Fruit fly (Drosophila melanogaster): ENCODE data around the gene Polr3C.

The Polr3C gene

DNA sequence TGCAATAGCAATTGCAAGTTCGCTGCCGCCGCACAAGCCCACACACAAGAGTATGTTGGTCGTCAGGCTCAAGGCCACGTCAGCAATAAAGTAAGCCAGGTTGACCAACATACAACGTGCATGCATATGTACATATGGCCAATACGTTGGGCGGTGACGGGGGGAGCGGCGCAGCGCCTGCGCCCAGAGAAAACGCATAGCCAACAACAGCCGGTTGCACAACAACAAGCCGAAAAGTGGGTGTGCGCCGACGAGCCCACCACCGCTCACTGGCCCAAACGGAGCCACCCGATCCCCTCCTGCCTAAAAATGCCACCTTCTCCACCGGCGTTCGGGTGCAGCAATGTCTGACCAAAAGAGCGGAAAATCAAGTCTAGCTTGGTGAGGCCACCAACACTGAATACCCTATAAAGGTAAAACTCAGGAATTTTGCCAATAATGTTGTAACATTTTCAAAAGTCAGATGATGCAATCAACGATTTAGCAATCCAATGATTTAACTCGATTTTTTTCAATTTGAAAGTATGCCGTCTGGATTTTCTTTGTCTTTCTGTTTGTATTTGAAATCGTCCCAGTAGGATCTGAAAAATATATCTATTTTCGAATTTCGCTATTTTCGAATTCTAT is 8.2 kb upstream of the Polr3C start, which contains the start of gene CG5509 (continued):
- TF ChIP-seq sna (GFP tag; IDR thresholded peaks at IDR 0.05; ENCODE audit: partially characterized antibody) (no peak), HLH3B (GFP tag; IDR thresholded peaks at IDR 0.05) (no peak), HLH54F (GFP tag; optimal IDR thresholded peaks at IDR 0.05) (no peak), CG1603 (tag; optimal IDR thresholded peaks at IDR 0.05) (no peak), CG4360 (GFP tag; IDR thresholded peaks at IDR 0.05) (peak; percentile 60), CG9437 (GFP tag; optimal IDR thresholded peaks at IDR 0.05) (no peak), CG16813 (GFP tag; IDR thresholded peaks at IDR 0.05; ENCODE audit: partially characterized antibody) (no peak), TFAM (GFP tag; optimal IDR thresholded peaks at IDR 0.05) (no peak), tna (GFP tag; IDR thresholded peaks at IDR 0.05; ENCODE audit: partially characterized antibody) (0 out of 2 replicates have a peak, but pooled peaks have one; percentile 34), CG8478 (optimal IDR thresholded peaks at IDR 0.05) (peak; percentile 43), Xbp1 (GFP tag; optimal IDR thresholded peaks at IDR 0.05) (peak; percentile 4), CG34422 (GFP tag; IDR thresholded peaks at IDR 0.05) (peak; percentile 33; the same call in 1 of the 3 replicates), CG2712 (tag; optimal IDR thresholded peaks at IDR 0.05) (no peak), ttk (GFP tag; IDR thresholded peaks at IDR 0.05) (no peak), vvl (GFP tag; IDR thresholded peaks at IDR 0.05) (no peak), sd (tag; optimal IDR thresholded peaks at IDR 0.05) (peak; percentile 26), maf-S (GFP tag; optimal IDR thresholded peaks at IDR 0.05) (no peak), bbx (GFP tag; IDR thresholded peaks at IDR 0.05; ENCODE audit: partially characterized antibody) (peak; percentile 46; the same call in 1 of the 2 replicates)

- TF ChIP-seq Taf1 (GFP tag; IDR thresholded peaks at IDR 0.05) = no peak
- TF ChIP-seq Stat92E (GFP tag; optimal IDR thresholded peaks at IDR 0.05) = peak in 1 of 3 experiments; percentile 33
- no peak for TF ChIP-seq zen2 (GFP tag; IDR thresholded peaks at IDR 0.05; ENCODE audit: partially characterized antibody)
- no peak for TF ChIP-seq Jarid2 (GFP tag; optimal IDR thresholded peaks at IDR 0.05)
- TF ChIP-seq abd-A (tag; optimal IDR thresholded peaks at IDR 0.05) = no peak
- peak; percentile 7 for TF ChIP-seq Nf-YC (tag; optimal IDR thresholded peaks at IDR 0.05)
- TF ChIP-seq kni (GFP tag; optimal IDR thresholded peaks at IDR 0.05) = peak; percentile 90
- 0 out of 4 replicates have a peak, but pooled peaks have one; percentile 65 for TF ChIP-seq chinmo (GFP tag; IDR thresholded peaks at IDR 0.05; ENCODE audit: partially characterized antibody)
- no peak for TF ChIP-seq CG8478 (optimal IDR thresholded peaks at IDR 0.05)
- no peak for TF ChIP-seq Blimp-1 (GFP tag; optimal IDR thresholded peaks at IDR 0.05)
- 0 out of 2 replicates have a peak, but pooled peaks have one; percentile 19 for TF ChIP-seq vvl (GFP tag; IDR thresholded peaks at IDR 0.05)
- TF ChIP-seq CG2199 (GFP tag; IDR thresholded peaks at IDR 0.05) = 0 out of 3 replicates have a peak, but pooled peaks have one; percentile 16
- no peak for TF ChIP-seq CG17802 (tag; optimal IDR thresholded peaks at IDR 0.05)
- no peak for TF ChIP-seq CG3065 (GFP tag; optimal IDR thresholded peaks at IDR 0.05)
These were observed 5.7 kb upstream of the Polr3C start for dm6 chr3R:12454492-12454891.

DNA sequence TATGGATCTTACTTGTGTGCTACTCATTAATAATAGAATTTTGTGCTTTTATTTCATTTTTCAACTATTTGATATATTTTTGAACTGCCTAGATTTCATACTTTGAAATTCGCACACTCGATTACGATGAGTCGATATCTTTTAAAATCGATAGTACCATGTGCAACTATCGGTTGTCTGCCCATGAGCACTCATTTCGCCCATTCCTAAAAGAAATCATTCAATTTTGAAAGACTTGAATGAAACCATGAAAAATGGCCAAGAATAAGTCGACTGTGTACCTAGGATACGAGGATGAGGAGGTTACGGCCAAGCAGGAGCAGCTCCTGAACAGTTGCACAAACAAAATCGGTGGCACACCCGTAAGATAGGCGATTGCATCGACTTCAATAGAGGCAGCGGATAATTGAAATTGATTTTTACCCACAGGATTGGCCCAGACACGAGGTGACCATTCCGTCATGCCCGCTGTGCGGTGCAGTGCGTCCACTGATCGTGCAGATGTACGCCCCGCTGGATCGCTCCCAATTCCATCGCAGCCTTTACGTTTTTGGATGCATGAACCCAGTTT is 3.8 kb upstream of the Polr3C start, which contains the start of gene trus:
trus (plus strand) TSS at position 204 of the 571 bp plus-strand sequence.
- TF ChIP-seq nerfin-2 (GFP tag; IDR thresholded peaks at IDR 0.05; ENCODE audit: partially characterized antibody) (peak; percentile 69), onecut (GFP tag; IDR thresholded peaks at IDR 0.05) (peak; percentile 90), Hey (tag; optimal IDR thresholded peaks at IDR 0.05) (no peak), Med (GFP tag) (peak; percentile 35), CG15601 (tag; optimal IDR thresholded peaks at IDR 0.05) (peak; percentile 89), bbx (GFP tag; IDR thresholded peaks at IDR 0.05; ENCODE audit: partially characterized antibody) (peak; percentile 93), vnd (GFP tag; IDR thresholded peaks at IDR 0.05; ENCODE audit: partially characterized antibody) (peak; percentile 76), Stat92E (GFP tag; optimal IDR thresholded peaks at IDR 0.05) (peak in 1 of 3 experiments; percentile 9), az2 (GFP tag; optimal IDR thresholded peaks at IDR 0.05) (no peak), MESR4 (GFP tag; optimal IDR thresholded peaks at IDR 0.05) (peak; percentile 79), hbn (GFP tag; IDR thresholded peaks at IDR 0.05; ENCODE audit: partially characterized antibody) (peak; percentile 91), MBD-R2 (GFP tag; IDR thresholded peaks at IDR 0.05) (peak; percentile 75), D (optimal IDR thresholded peaks at IDR 0.05) (no peak), D (GFP tag; optimal IDR thresholded peaks at IDR 0.05) (no peak), D19A (tag; optimal IDR thresholded peaks at IDR 0.05) (peak; percentile 54), fd3F (GFP tag; optimal IDR thresholded peaks at IDR 0.05) (no peak), Dp (GFP tag; optimal IDR thresholded peaks at IDR 0.05) (peak; percentile 87), H15 (GFP tag; IDR thresholded peaks at IDR 0.05) (no peak)
